Fruit fly (Drosophila melanogaster): ENCODE data around the gene Gapvd1.

Gapvd1 gene

DNA sequence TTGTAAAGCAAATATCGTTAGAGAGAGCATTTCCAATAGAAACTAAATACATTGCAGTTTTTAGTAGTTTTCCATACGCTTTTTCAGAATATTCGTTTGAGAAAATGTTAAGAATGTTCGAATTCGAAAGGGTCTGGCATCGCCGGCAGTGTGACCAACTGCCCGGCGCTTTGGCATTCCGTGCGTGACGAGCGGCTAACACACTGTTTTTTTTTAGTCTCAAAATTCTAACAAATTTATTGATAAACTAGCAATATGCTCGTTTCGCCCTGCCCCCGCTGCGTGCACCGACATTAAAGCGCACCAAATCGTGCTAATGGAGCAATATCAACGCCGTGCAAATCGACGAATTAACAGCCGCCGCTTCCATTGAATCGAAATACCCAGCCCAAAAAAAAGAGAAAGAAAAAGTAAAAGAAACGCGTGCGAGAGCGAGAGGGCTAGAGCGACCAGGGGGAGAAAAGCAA, 30.6 kb downstream of the Gapvd1 start, which contains the start of gene dsh:
dsh (plus strand) TSS at position 174 of the 467 bp plus-strand sequence.
- no peak for TF ChIP-seq cas (GFP tag; IDR thresholded peaks at IDR 0.05)
- TF ChIP-seq pzg (GFP tag; optimal IDR thresholded peaks at IDR 0.05), result peak; percentile 61
- TF ChIP-seq CG12942 (GFP tag; optimal IDR thresholded peaks at IDR 0.05), result no peak
- no peak for TF ChIP-seq vnd (GFP tag; IDR thresholded peaks at IDR 0.05; ENCODE audit: partially characterized antibody)
- TF ChIP-seq CG1832 (GFP tag; optimal IDR thresholded peaks at IDR 0.05), result peak; percentile 73
- TF ChIP-seq ATbp (GFP tag; optimal IDR thresholded peaks at IDR 0.05), result no peak
- TF ChIP-seq NfI (GFP tag; optimal IDR thresholded peaks at IDR 0.05), result no peak
- no peak for TF ChIP-seq pros (GFP tag; optimal IDR thresholded peaks at IDR 0.05)
- peak; percentile 62 for TF ChIP-seq E2f2 (GFP tag; IDR thresholded peaks at IDR 0.05)
- no peak for TF ChIP-seq dysf (GFP tag; IDR thresholded peaks at IDR 0.05)
- peak; percentile 23; the same call in 1 of the 2 replicates for TF ChIP-seq CG6689 (GFP tag; IDR thresholded peaks at IDR 0.05)
- TF ChIP-seq unc-4 (GFP tag; IDR thresholded peaks at IDR 0.05; ENCODE audit: partially characterized antibody), result peak; percentile 60
- 0 out of 2 replicates have a peak, but pooled peaks have one; percentile 29 for TF ChIP-seq sna (GFP tag; IDR thresholded peaks at IDR 0.05; ENCODE audit: partially characterized antibody)
- TF ChIP-seq CG2129 (GFP tag; IDR thresholded peaks at IDR 0.05; ENCODE audit: partially characterized antibody), result 0 out of 2 replicates have a peak, but pooled peaks have one; percentile 21
- no peak for TF ChIP-seq mirr (GFP tag; optimal IDR thresholded peaks at IDR 0.05)
- TF ChIP-seq CG2712 (tag; optimal IDR thresholded peaks at IDR 0.05), result peak; percentile 11
- TF ChIP-seq Hr3 (GFP tag; optimal IDR thresholded peaks at IDR 0.05), result no peak
- TF ChIP-seq trem (tag; optimal IDR thresholded peaks at IDR 0.05), result peak; percentile 56
- peak; percentile 86 for TF ChIP-seq MESR4 (GFP tag; optimal IDR thresholded peaks at IDR 0.05)
- no peak for TF ChIP-seq CG12299 (tag; optimal IDR thresholded peaks at IDR 0.05)
- no peak for TF ChIP-seq ems (GFP tag; optimal IDR thresholded peaks at IDR 0.05)
- peak; percentile 57 for TF ChIP-seq CG14710 (tag; optimal IDR thresholded peaks at IDR 0.05)
- peak in 1 of 2 experiments; percentile 1 for TF ChIP-seq bsh (GFP tag; optimal IDR thresholded peaks at IDR 0.05)
- TF ChIP-seq CG9727 (GFP tag; optimal IDR thresholded peaks at IDR 0.05), result peak; percentile 24
- 0 out of 3 replicates have a peak, but pooled peaks have one; percentile 6 for TF ChIP-seq Opbp (GFP tag; IDR thresholded peaks at IDR 0.05; ENCODE audit: partially characterized antibody)
- peak; percentile 5 for TF ChIP-seq Lhr (GFP tag; optimal IDR thresholded peaks at IDR 0.05)
- peak; percentile 29 for TF ChIP-seq CG2120 (GFP tag; optimal IDR thresholded peaks at IDR 0.05)
- TF ChIP-seq tap (tag; optimal IDR thresholded peaks at IDR 0.05), result no peak
- TF ChIP-seq CG4617 (GFP tag; optimal IDR thresholded peaks at IDR 0.05; ENCODE audit: borderline replicate concordance), result peak; percentile 87
- TF ChIP-seq CG8290 (GFP tag; optimal IDR thresholded peaks at IDR 0.05), result peak; percentile 12
- no peak for TF ChIP-seq CG8290 (tag; optimal IDR thresholded peaks at IDR 0.05)
- TF ChIP-seq Myb (GFP tag; optimal IDR thresholded peaks at IDR 0.05), result peak; percentile 65
- no peak for TF ChIP-seq esg (GFP tag; conservative IDR thresholded peaks at IDR 0.05)
- TF ChIP-seq Scr (GFP tag; IDR thresholded peaks at IDR 0.05; ENCODE audit: partially characterized antibody), result peak; percentile 59
- TF ChIP-seq danr (GFP tag; IDR thresholded peaks at IDR 0.05), result no peak
- peak in 1 of 2 experiments; percentile 27 for TF ChIP-seq Pdp1 (GFP tag; optimal IDR thresholded peaks at IDR 0.05)
- peak; percentile 82 for TF ChIP-seq sqz (GFP tag; optimal IDR thresholded peaks at IDR 0.05)
- peak; percentile 57 for TF ChIP-seq Sry-δ (GFP tag; optimal IDR thresholded peaks at IDR 0.05)
- no peak for TF ChIP-seq CG43689 (GFP tag; IDR thresholded peaks at IDR 0.05)
- TF ChIP-seq prd (optimal IDR thresholded peaks at IDR 0.05), result no peak
- 0 out of 3 replicates have a peak, but pooled peaks have one; percentile 14 for TF ChIP-seq prd (GFP tag; IDR thresholded peaks at IDR 0.05)
- no peak for TF ChIP-seq NC2β (GFP tag; optimal IDR thresholded peaks at IDR 0.05)
- TF ChIP-seq Bgb (GFP tag; IDR thresholded peaks at IDR 0.05; ENCODE audit: partially characterized antibody), result peak; percentile 44; the same call in 1 of the 2 replicates
- TF ChIP-seq ham (GFP tag; IDR thresholded peaks at IDR 0.05), result no peak
- peak; percentile 45 for TF ChIP-seq hbn (GFP tag; IDR thresholded peaks at IDR 0.05; ENCODE audit: partially characterized antibody)
- TF ChIP-seq Lim3 (GFP tag; IDR thresholded peaks at IDR 0.05), result no peak
- no peak for TF ChIP-seq NK7.1 (GFP tag; optimal IDR thresholded peaks at IDR 0.05)
- peak; percentile 9 for TF ChIP-seq Ets97D (GFP tag; optimal IDR thresholded peaks at IDR 0.05)
- peak; percentile 38; the same call in 1 of the 2 replicates for TF ChIP-seq inv (GFP tag; IDR thresholded peaks at IDR 0.05; ENCODE audit: partially characterized antibody)
- no peak for TF ChIP-seq CG6175 (GFP tag; IDR thresholded peaks at IDR 0.05)

All from whole organism, embryonic.